Worm (Caenorhabditis elegans): ENCODE measurements around the gene F33G12.6.
A peak's percentile ranks its signal among the peaks of the same experiment; 100 is the strongest.

Gene F33G12.6

ce11 chrII:5031612-5032011, 18.1 kb upstream of the F33G12.6 start, which contains the start of gene wdr-83:
Gene wdr-83, minus strand, starts transcription at chrII:5031712.
- TF ChIP-seq F10E7.11 (tag; optimal IDR thresholded peaks at IDR 0.05) (no peak), bed-1 (GFP tag; IDR thresholded peaks at IDR 0.05) (no peak), ztf-22 (GFP tag; optimal IDR thresholded peaks at IDR 0.05) (no peak)

ce11 chrII:5032669-5033068, 17.0 kb upstream of the F33G12.6 start:
- TF ChIP-seq mxl-1 (tag; optimal IDR thresholded peaks at IDR 0.05), result peak; percentile 60
- peak; percentile 34 for TF ChIP-seq snpc-4 (GFP tag; optimal IDR thresholded peaks at IDR 0.05)
- TF ChIP-seq snpc-4 (tag; optimal IDR thresholded peaks at IDR 0.05), result peak in 3 of 4 experiments; percentile 48 to 70 (median 69)
- peak; percentile 73 for TF ChIP-seq attf-6 (GFP tag; IDR thresholded peaks at IDR 0.05)
- peak; percentile 45 for TF ChIP-seq ztf-26 (tag; optimal IDR thresholded peaks at IDR 0.05)
- TF ChIP-seq lin-35 (GFP tag; optimal IDR thresholded peaks at IDR 0.05), result peak in 1 of 3 experiments; percentile 48
- TF ChIP-seq ama-1 (optimal IDR thresholded peaks at IDR 0.05), result no peak
- peak; percentile 59 to 60 for TF ChIP-seq ama-1 (GFP tag; optimal IDR thresholded peaks at IDR 0.05)
- no peak for TF ChIP-seq snpc-1.1 (tag; optimal IDR thresholded peaks at IDR 0.05; ENCODE audit: insufficient read depth)
- peak; percentile 76 for TF ChIP-seq nhr-90 (tag; optimal IDR thresholded peaks at IDR 0.05)
- TF ChIP-seq pha-4 (tag; optimal IDR thresholded peaks at IDR 0.05), result no peak
- peak; percentile 79 for TF ChIP-seq B0336.3 (GFP tag; IDR thresholded peaks at IDR 0.05)
- TF ChIP-seq ets-4 (GFP tag; optimal IDR thresholded peaks at IDR 0.05), result peak; percentile 7
- TF ChIP-seq egl-44 (GFP tag; IDR thresholded peaks at IDR 0.05), result peak; percentile 79; the same call in 1 of the 2 replicates
- no peak for TF ChIP-seq ztf-3 (GFP tag; optimal IDR thresholded peaks at IDR 0.05)
- peak; percentile 54 for TF ChIP-seq ceh-27 (GFP tag; optimal IDR thresholded peaks at IDR 0.05)
- no peak for TF ChIP-seq mel-28 (tag; optimal IDR thresholded peaks at IDR 0.05; ENCODE audit: borderline replicate concordance)
- 0 out of 2 replicates have a peak, but pooled peaks have one; percentile 71 for TF ChIP-seq ztf-6 (GFP tag; IDR thresholded peaks at IDR 0.05)
- TF ChIP-seq T07F8.4 (tag; optimal IDR thresholded peaks at IDR 0.05), result peak; percentile 38
- TF ChIP-seq ztf-25 (GFP tag; IDR thresholded peaks at IDR 0.05), result peak; percentile 90; the same call in 1 of the 2 replicates
- peak; percentile 68 for TF ChIP-seq lsy-27 (tag; optimal IDR thresholded peaks at IDR 0.05; ENCODE audit: borderline replicate concordance, insufficient read depth)
- TF ChIP-seq dox-1 (GFP tag; IDR thresholded peaks at IDR 0.05), result peak; percentile 82
- TF ChIP-seq B0019.2 (GFP tag; conservative IDR thresholded peaks at IDR 0.05), result 0 out of 2 replicates have a peak, but pooled peaks have one; percentile 40
- peak; percentile 25; the same call in 1 of the 2 replicates for TF ChIP-seq ceh-91 (GFP tag; IDR thresholded peaks at IDR 0.05)
- TF ChIP-seq mcd-1 (GFP tag; IDR thresholded peaks at IDR 0.05), result peak; percentile 67
- TF ChIP-seq zfh-2 (GFP tag; conservative IDR thresholded peaks at IDR 0.05), result no peak; the same call in 1 of the 2 replicates
- no peak for TF ChIP-seq efl-1 (GFP tag; optimal IDR thresholded peaks at IDR 0.05)
- TF ChIP-seq gei-17 (GFP tag; optimal IDR thresholded peaks at IDR 0.05), result no peak
- peak in 1 of 2 experiments; percentile 77 for TF ChIP-seq rec-8 (tag; optimal IDR thresholded peaks at IDR 0.05)
- TF ChIP-seq hlh-12 (tag; optimal IDR thresholded peaks at IDR 0.05), result no peak
- no peak for TF ChIP-seq nfya-2 (GFP tag; IDR thresholded peaks at IDR 0.05)
- TF ChIP-seq B0035.1 (tag; optimal IDR thresholded peaks at IDR 0.05), result peak; percentile 43
- TF ChIP-seq B0261.1 (tag; optimal IDR thresholded peaks at IDR 0.05), result peak; percentile 93
- peak; percentile 69; the same call in 1 of the 2 replicates for TF ChIP-seq ceh-58 (GFP tag; IDR thresholded peaks at IDR 0.05)
- no peak for TF ChIP-seq K11D2.4 (GFP tag; IDR thresholded peaks at IDR 0.05)
- TF ChIP-seq C17E4.6 (GFP tag; IDR thresholded peaks at IDR 0.05), result 0 out of 2 replicates have a peak, but pooled peaks have one; percentile 13
- TF ChIP-seq F39B2.1 (GFP tag; IDR thresholded peaks at IDR 0.05), result no peak
- TF ChIP-seq bed-1 (GFP tag; IDR thresholded peaks at IDR 0.05), result no peak
- TF ChIP-seq F55B11.4 (tag; optimal IDR thresholded peaks at IDR 0.05; ENCODE audit: borderline replicate concordance, insufficient read depth), result no peak
- TF ChIP-seq K12H6.12 (tag; optimal IDR thresholded peaks at IDR 0.05), result peak; percentile 36
- TF ChIP-seq let-607 (tag; optimal IDR thresholded peaks at IDR 0.05), result peak in 1 of 2 experiments; percentile 1
- TF ChIP-seq athp-1 (tag; optimal IDR thresholded peaks at IDR 0.05), result peak; percentile 74
- peak; percentile 60 for TF ChIP-seq F33H1.4 (GFP tag; IDR thresholded peaks at IDR 0.05)
- TF ChIP-seq Y53F4B.3 (GFP tag; IDR thresholded peaks at IDR 0.05), result no peak; the same call in 1 of the 2 replicates

All from whole organism, young adult.